Fruit fly (Drosophila melanogaster) whole organism, embryonic: ENCODE measurements around the gene Herc4.

Experiments
- ewg ChIP-seq: fragments of 200-800 bp; sonication (Bioruptor generic); optimal IDR thresholded peaks from 3 replicates; lab custom pipeline; 2017; ENCODE audit warnings: mild to moderate bottlenecking, missing biosample characterization, missing genetic modification reagents, missing genetic modification characterization
- wdn ChIP-seq: fragments of 200-800 bp; sonication (Bioruptor generic); IDR thresholded peaks from 2 replicates; pipeline ENCODE4 v1.3.6; 2022; ENCODE audit warnings: missing biosample characterization, missing genetic modification characterization

dm6 chr3L:1322159-1322558, 8.7 kb downstream of the Herc4 start:
- TF ChIP-seq ewg (no peak), wdn (no peak)
